Worm (Caenorhabditis elegans) whole organism, early embryonic: ENCODE data around the gene kbp-1.

ENCODE experiments used
- B0310.2 ChIP-seq: sonication (generic microtip); optimal IDR thresholded peaks from 2 replicates; lab custom pipeline; 2016; ENCODE audit warnings: mild to moderate bottlenecking, missing genetic modification characterization, missing compliant biosample characterization
- F13C5.2 ChIP-seq: sonication (generic microtip); optimal IDR thresholded peaks from 2 replicates; lab custom pipeline; 2017; ENCODE audit warnings: mild to moderate bottlenecking, missing genetic modification characterization, inconsistent platforms, missing compliant biosample characterization
- aly-1 ChIP-seq: sonication (generic microtip); optimal IDR thresholded peaks from 2 replicates; lab custom pipeline; 2016; ENCODE audit warnings: missing genetic modification characterization, missing compliant biosample characterization
- ama-1 ChIP-seq: fragments of 150-350 bp; optimal IDR thresholded peaks from 2 replicates; lab custom pipeline; 2014
- ceh-13 ChIP-seq: fragments of 200-800 bp; sonication (Bioruptor generic); optimal IDR thresholded peaks from 2 replicates; lab custom pipeline; 2018; ENCODE audit warnings: mild to moderate bottlenecking, missing genetic modification characterization, missing compliant biosample characterization
- ceh-36 ChIP-seq: sonication (generic microtip); optimal IDR thresholded peaks from 2 replicates; lab custom pipeline; 2016; ENCODE audit warnings: missing genetic modification characterization, inconsistent platforms, missing compliant biosample characterization
- ets-7 ChIP-seq: sonication (generic microtip); optimal IDR thresholded peaks from 2 replicates; lab custom pipeline; 2016; ENCODE audit warnings: missing genotype, missing genetic modification characterization, missing compliant biosample characterization
- flt-1 ChIP-seq: fragments of 200-800 bp; sonication (Bioruptor generic); IDR thresholded peaks from 2 replicates; pipeline ENCODE4 v1.3.6; 2022; ENCODE audit warnings: missing genetic modification characterization, missing compliant biosample characterization
- hmbx-1 ChIP-seq: sonication (generic microtip); optimal IDR thresholded peaks from 2 replicates; lab custom pipeline; 2016; ENCODE audit warnings: mild to moderate bottlenecking, missing genetic modification characterization, missing compliant biosample characterization
- hmg-4 ChIP-seq: fragments of 200-800 bp; sonication (Bioruptor generic); optimal IDR thresholded peaks from 2 replicates; lab custom pipeline; 2018; ENCODE audit warnings: mild to moderate bottlenecking, missing genetic modification characterization, missing compliant biosample characterization
- hnd-1 ChIP-seq: sonication (generic microtip); optimal IDR thresholded peaks from 2 replicates; lab custom pipeline; 2016; ENCODE audit warnings: missing genetic modification characterization, missing compliant biosample characterization
- pes-1 ChIP-seq: fragments of 200-800 bp; sonication (Bioruptor generic); IDR thresholded peaks from 2 replicates; pipeline ENCODE4 v1.3.6; 2022; ENCODE audit warnings: missing genetic modification reagents, missing genetic modification characterization, missing compliant biosample characterization
- scrt-1 ChIP-seq: fragments of 200-800 bp; sonication (Bioruptor generic); IDR thresholded peaks from 2 replicates; pipeline ENCODE4 v1.3.6; 2022; ENCODE audit warnings: missing genetic modification characterization, missing compliant biosample characterization
- tbx-11 ChIP-seq: fragments of 200-800 bp; sonication (Bioruptor generic); IDR thresholded peaks from 2 replicates; pipeline ENCODE4 v1.3.6; 2022; ENCODE audit warnings: missing genetic modification characterization, missing compliant biosample characterization
- tbx-37 ChIP-seq: fragments of 200-800 bp; sonication (Bioruptor generic); conservative IDR thresholded peaks from 2 replicates; pipeline ENCODE4 v1.3.6; 2022; ENCODE audit warnings: missing genetic modification reagents, missing genetic modification characterization, missing compliant biosample characterization
- tra-4 ChIP-seq: sonication (generic microtip); optimal IDR thresholded peaks from 2 replicates; lab custom pipeline; 2017; ENCODE audit warnings: missing genetic modification characterization, missing compliant biosample characterization

kbp-1 gene

DNA sequence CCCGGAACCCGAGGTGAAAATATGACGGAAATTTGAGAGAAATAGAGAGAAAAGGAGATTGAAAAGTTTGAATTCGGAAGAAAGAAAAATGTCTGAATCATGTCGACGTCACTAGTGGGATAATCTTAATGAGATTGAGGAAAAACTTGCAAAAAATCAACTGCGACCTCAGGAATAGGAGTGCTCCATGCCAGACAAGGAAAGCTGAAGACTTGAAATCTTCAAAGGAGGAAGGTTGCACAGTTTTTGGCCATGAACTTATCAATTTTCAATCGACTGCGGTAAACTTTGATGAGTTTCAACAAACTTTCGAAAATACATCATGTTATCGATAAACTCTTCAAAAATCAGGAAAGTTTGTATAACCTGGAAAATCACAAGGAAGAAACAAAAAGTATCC, 42.9 kb downstream of the kbp-1 start, which contains the start of gene pdf-1:
Gene pdf-1 (minus strand): TSS at position 101 of the 400 bp plus-strand sequence.
- TF ChIP-seq ama-1 (lab: Kevin White, UChicago) (no peak), tbx-11 (GFP tag; lab: Robert Waterston, UW) (no peak), ets-7 (tag; lab: Kevin White, UChicago) (no peak), aly-1 (no peak), hmbx-1 (no peak), hmg-4 (GFP tag; lab: Kevin White, UChicago) (no peak), tra-4 (tag; lab: Kevin White, UChicago) (no peak), F13C5.2 (tag; lab: Kevin White, UChicago) (no peak), ceh-13 (GFP tag; lab: Kevin White, UChicago) (no peak), pes-1 (GFP tag; lab: Robert Waterston, UW) (no peak), scrt-1 (GFP tag; lab: Robert Waterston, UW) (no peak), tbx-37 (GFP tag; lab: Robert Waterston, UW) (no peak), hnd-1 (tag; lab: Kevin White, UChicago) (no peak), B0310.2 (tag; lab: Kevin White, UChicago) (no peak)

DNA sequence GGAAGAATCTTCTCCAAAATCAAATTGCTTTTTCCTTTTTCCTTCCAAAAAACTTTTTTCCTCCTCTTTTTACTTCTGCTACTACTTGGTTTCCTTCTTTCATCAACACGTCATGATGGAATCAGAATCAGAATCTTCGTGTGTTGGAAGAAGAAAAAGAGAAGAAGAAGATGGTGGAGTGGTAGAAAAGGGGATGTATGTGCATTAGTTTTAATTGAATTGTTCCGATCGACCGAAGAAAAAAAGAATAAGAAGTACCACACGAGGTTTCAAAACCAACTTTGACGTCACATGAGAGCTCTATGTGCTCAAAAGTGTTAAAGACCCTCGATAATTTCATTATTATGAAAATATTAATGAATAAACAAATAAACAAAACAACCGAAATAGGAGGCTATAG, 45.4 kb downstream of the kbp-1 start:
- no peak for TF ChIP-seq tbx-37 (GFP tag; lab: Robert Waterston, UW)
- no peak for TF ChIP-seq scrt-1 (GFP tag; lab: Robert Waterston, UW)
- no peak for TF ChIP-seq aly-1
- TF ChIP-seq hmbx-1: no peak
- TF ChIP-seq tra-4 (tag; lab: Kevin White, UChicago): no peak
- TF ChIP-seq hnd-1 (tag; lab: Kevin White, UChicago): no peak
- TF ChIP-seq hmg-4 (GFP tag; lab: Kevin White, UChicago): no peak
- no peak for TF ChIP-seq flt-1
- TF ChIP-seq ama-1 (lab: Kevin White, UChicago): no peak
- TF ChIP-seq tbx-11 (GFP tag; lab: Robert Waterston, UW): no peak
- no peak for TF ChIP-seq ets-7 (tag; lab: Kevin White, UChicago)
- TF ChIP-seq ceh-36 (tag; lab: Kevin White, UChicago): no peak
- TF ChIP-seq B0310.2 (tag; lab: Kevin White, UChicago): no peak
